Worm (Caenorhabditis elegans): ENCODE data around the gene dtmk-1.

Gene dtmk-1

DNA sequence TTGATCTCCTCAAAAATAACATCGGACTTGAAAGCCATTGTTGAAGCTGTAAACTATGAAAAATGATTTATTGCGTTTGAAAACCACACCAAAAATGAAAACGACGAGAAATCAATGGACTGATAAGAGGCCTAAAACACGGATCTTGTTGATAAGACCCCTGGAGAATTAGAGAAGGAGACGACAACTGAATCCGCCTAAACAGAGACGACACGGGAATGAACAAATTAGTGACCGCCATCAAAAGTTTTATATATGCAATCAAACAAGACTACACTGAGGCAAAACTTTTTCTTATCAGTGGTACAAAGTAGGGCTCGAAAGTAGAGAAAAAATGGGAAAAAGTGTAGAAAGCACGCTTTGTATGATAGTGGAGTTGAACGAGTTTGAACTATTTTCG is 34.2 kb upstream of the dtmk-1 start, which contains the start of gene nlt-1 (continued):
- TF ChIP-seq pha-4 (GFP tag; IDR thresholded peaks at IDR 0.05) (no peak), pha-4 (tag; optimal IDR thresholded peaks at IDR 0.05) (no peak), nhr-28 (tag; optimal IDR thresholded peaks at IDR 0.05) (peak; percentile 96), madf-5 (GFP tag; IDR thresholded peaks at IDR 0.05) (no peak), lin-39 (tag; optimal IDR thresholded peaks at IDR 0.05) (no peak), nhr-102 (tag; optimal IDR thresholded peaks at IDR 0.05) (peak; percentile 55), php-3 (GFP tag; IDR thresholded peaks at IDR 0.05) (peak; percentile 98), nhr-48 (tag; optimal IDR thresholded peaks at IDR 0.05) (peak; percentile 70), snpc-4 (tag; optimal IDR thresholded peaks at IDR 0.05) (no peak), ceh-82 (tag; optimal IDR thresholded peaks at IDR 0.05) (no peak), lin-1 (GFP tag; IDR thresholded peaks at IDR 0.05) (0 out of 2 replicates have a peak, but pooled peaks have one; percentile 44), mes-2 (tag; optimal IDR thresholded peaks at IDR 0.05; ENCODE audit: poor library complexity, severe bottlenecking) (peak; percentile 13), nhr-11 (tag; optimal IDR thresholded peaks at IDR 0.05) (peak; percentile 28), mdl-1 (tag; optimal IDR thresholded peaks at IDR 0.05) (peak in 1 of 2 experiments; percentile 55), zfp-2 (tag; optimal IDR thresholded peaks at IDR 0.05) (no peak), Y48G9A.11 (GFP tag; IDR thresholded peaks at IDR 0.05) (no peak), T26A8.4 (GFP tag; IDR thresholded peaks at IDR 0.05) (no peak), daf-16 (GFP tag; optimal IDR thresholded peaks at IDR 0.05) (no peak), daf-16 (tag; optimal IDR thresholded peaks at IDR 0.05) (peak; percentile 89), dve-1 (tag; optimal IDR thresholded peaks at IDR 0.05; ENCODE audit: insufficient read depth) (peak; percentile 81), daf-12 (tag; optimal IDR thresholded peaks at IDR 0.05) (no peak), jun-1 (tag; optimal IDR thresholded peaks at IDR 0.05) (no peak), lin-13 (GFP tag; optimal IDR thresholded peaks at IDR 0.05) (no peak), D1046.2 (GFP tag; IDR thresholded peaks at IDR 0.05) (no peak), dmd-9 (GFP tag; IDR thresholded peaks at IDR 0.05) (no peak), aly-2 (tag; optimal IDR thresholded peaks at IDR 0.05) (no peak), hlh-30 (tag; optimal IDR thresholded peaks at IDR 0.05; ENCODE audit: insufficient read depth) (peak; percentile 39), ceh-28 (tag; optimal IDR thresholded peaks at IDR 0.05) (no peak), madf-9 (GFP tag; conservative IDR thresholded peaks at IDR 0.05) (no peak), dmd-6 (GFP tag; IDR thresholded peaks at IDR 0.05) (peak; percentile 91), ceh-44 (GFP tag; IDR thresholded peaks at IDR 0.05) (no peak)

DNA sequence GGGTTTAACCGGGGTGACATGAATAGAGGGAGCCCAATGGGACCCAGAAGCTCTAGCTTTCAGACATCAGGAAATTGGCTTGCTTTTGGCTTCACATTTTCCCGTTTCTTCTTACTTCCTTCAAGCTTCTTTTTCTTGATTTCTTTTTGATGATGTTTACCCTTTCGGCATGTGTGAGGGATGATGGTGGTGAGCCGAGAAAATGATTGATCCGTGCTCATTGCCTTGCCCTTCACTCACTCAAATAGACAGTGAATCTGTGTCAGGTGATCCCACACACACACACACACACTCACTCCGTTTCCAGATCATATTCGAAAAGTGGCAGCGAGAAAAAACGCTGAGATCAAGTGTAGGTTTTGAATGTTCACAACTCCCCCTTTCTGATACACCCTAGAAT is 27.8 kb upstream of the dtmk-1 start:
- TF ChIP-seq spr-3 (GFP tag; optimal IDR thresholded peaks at IDR 0.05) (no peak), nhr-11 (tag; optimal IDR thresholded peaks at IDR 0.05) (peak; percentile 39), ceh-20 (GFP tag; IDR thresholded peaks at IDR 0.05) (peak; percentile 14; the same call in 1 of the 2 replicates), aly-2 (tag; optimal IDR thresholded peaks at IDR 0.05) (no peak), unc-62 (GFP tag; optimal IDR thresholded peaks at IDR 0.05 in 1 of 2) (peak in 1 of 2 experiments; percentile 91), unc-62 (tag; optimal IDR thresholded peaks at IDR 0.05) (no peak)

DNA sequence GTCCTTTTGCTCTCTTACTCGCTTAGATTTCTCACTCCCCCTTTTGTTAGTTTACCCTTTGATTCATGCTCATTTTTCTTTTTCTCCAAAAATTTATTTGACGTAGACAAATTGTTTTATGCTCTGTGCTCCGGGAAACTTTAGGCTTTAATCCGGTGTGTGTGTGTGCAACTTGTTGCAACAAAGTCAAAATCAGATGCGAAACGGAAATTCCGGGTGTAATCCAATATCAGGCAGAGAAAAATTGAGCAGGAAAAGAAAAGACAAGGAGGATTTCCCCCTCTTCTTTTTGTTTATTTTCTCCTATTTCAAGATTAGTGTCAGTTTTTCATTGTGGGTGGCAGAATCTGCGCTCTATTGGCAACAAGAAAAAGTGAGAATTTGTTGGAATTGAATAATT is 25.6 kb upstream of the dtmk-1 start:
- TF ChIP-seq dmd-9 (GFP tag; IDR thresholded peaks at IDR 0.05) (no peak), fos-1 (tag; optimal IDR thresholded peaks at IDR 0.05) (no peak), fkh-10 (GFP tag; optimal IDR thresholded peaks at IDR 0.05) (peak; percentile 7)

DNA sequence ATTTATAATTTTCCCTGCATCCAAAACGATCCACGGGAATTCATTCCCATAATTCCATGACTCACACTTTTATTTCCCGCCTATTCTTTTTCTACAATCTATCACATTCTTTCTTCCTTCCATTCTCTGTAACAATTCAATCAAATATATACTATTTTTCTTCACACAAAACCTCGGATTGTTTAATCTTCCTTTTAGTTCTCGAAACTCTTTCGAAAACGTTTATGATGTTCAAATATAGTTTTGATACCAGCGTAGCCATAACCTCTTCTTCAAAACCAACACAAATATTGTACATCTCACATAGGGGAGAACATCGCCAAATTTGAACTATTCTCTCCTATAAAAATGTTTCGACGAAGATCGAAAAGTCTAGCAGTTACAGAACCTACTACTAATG is 23.9 kb upstream of the dtmk-1 start, which contains the start of gene lec-3:
lec-3 (plus strand) TSS at position 301 of the 400 bp plus-strand sequence.
- TF ChIP-seq daf-16 (GFP tag; optimal IDR thresholded peaks at IDR 0.05) (no peak), daf-16 (tag; optimal IDR thresholded peaks at IDR 0.05) (no peak), dve-1 (tag; optimal IDR thresholded peaks at IDR 0.05; ENCODE audit: insufficient read depth) (peak; percentile 11)

Data from whole organism, L4 larva.